Fruit fly (Drosophila melanogaster): ENCODE measurements around the gene CG6830.
A peak's percentile ranks its signal among the peaks of the same experiment; 100 is the strongest.

Gene CG6830

DNA sequence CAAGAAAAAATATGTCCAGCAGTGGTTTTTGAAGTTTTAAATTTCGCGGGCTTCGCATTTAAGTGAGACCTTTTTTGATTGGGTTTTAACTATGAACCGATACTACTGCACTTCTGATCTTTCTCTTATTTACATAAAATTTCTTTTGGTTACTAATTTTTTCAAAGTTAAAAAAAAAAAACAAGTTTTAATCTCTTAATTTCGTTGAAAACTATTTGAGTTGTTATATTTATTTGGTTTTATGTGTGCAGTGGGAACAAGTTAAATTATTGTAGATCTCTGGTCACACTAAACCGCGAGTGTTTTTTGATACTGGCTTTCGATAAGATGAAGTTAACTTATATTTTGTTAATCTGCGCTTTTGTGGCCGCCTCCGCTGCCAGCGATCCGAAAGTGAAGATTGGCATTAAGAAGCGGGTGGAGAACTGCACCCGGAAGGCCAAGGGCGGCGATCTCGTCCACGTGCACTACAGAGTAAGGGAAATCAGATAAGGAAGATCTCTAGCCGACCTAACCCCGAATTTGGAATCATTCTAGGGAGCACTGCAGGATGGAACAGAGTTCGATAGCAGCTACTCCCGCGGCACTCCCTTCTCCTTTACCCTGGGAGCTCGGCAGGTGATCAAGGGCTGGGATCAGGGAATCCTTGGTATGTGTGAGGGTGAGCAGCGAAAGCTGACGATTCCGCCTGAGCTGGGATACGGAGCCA, 10.0 kb downstream of the CG6830 start, which contains the start of gene CG14715:
Gene CG14715 (plus strand): TSS at position 267 of the 709 bp plus-strand sequence.
- peak; percentile 31 for TF ChIP-seq noc (tag; optimal IDR thresholded peaks at IDR 0.05)

- TF ChIP-seq noc (tag; optimal IDR thresholded peaks at IDR 0.05), result no peak
Measured at dm6 chr3R:11671784-11672183, 12.4 kb downstream of the CG6830 start.

dm6 chr3R:11670888-11671287, 13.3 kb downstream of the CG6830 start:
- no peak for TF ChIP-seq noc (tag; optimal IDR thresholded peaks at IDR 0.05)

DNA sequence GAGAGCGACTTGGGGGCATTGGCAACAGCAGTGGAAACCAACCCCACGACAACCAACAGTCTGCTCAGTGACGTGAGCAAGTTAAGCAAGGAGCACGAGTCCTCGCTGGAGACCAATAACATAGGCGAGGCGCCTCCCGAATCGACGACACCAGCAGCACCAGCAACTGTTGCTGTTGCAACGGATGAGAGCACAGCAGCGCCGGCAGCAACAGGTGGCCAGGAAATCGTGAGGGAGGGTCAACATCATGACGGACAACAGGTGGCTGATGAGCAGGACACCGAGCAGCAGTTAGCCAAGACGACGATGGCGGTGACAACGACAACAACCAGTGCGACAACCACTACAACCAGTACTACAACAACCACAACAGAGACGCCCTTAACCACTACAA, 14.2 kb downstream of the CG6830 start:
- TF ChIP-seq noc (tag; optimal IDR thresholded peaks at IDR 0.05), result no peak

- no peak for TF ChIP-seq noc (tag; optimal IDR thresholded peaks at IDR 0.05)
Measured at dm6 chr3R:11669017-11669953, 14.9 kb downstream of the CG6830 start.

dm6 chr3R:11665925-11666687, 18.0 kb downstream of the CG6830 start:
- no peak for TF ChIP-seq noc (tag; optimal IDR thresholded peaks at IDR 0.05)

DNA sequence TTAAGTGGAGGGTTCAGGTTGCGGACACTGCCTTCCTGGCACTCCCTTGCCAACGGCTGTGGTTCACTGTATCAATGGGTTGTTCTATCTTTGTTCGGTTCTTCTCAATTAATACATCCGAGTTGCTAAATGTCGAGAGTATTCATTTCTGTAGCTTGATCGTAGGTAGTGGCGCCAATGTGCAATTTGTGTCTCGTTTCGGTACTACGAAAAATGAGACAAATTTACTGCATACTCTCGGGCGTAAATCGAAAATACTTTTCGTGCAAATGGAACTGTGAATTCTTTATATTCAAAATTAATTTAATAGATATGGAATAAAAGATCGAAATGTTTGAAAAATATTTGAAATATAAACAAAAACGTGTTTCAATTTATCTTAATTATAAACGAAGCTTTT, 18.6 kb downstream of the CG6830 start:
- TF ChIP-seq noc (tag; optimal IDR thresholded peaks at IDR 0.05), result no peak

dm6 chr3R:11663441-11663840, 20.7 kb downstream of the CG6830 start:
- TF ChIP-seq noc (tag; optimal IDR thresholded peaks at IDR 0.05), result no peak

dm6 chr3R:11662617-11663016, 21.5 kb downstream of the CG6830 start:
- no peak for TF ChIP-seq noc (tag; optimal IDR thresholded peaks at IDR 0.05)

- TF ChIP-seq noc (tag; optimal IDR thresholded peaks at IDR 0.05), result no peak
Measured at dm6 chr3R:11661712-11662111, 22.4 kb downstream of the CG6830 start.

dm6 chr3R:11661187-11661586, 23.0 kb downstream of the CG6830 start:
- TF ChIP-seq noc (tag; optimal IDR thresholded peaks at IDR 0.05), result no peak

DNA sequence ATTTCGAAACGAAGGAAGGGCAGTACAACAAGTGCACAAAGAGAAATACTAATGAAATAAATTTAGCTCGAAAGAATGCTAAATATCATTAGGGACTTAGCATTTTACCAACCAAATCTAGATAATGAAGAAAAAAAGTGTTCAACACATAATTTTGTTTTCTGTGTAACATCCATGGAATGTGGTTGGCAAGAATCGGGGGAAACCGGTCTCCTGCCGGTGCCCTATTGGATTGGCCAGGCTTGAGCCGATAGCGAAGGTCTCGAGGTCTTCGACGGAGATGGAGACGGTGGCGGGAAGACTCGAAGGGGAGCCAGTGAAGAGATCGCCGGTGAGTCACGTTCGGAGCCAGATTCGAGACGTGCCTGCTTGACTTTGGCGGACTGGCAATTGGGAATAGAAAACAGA, 26.4 kb downstream of the CG6830 start:
- peak; percentile 62 for TF ChIP-seq noc (tag; optimal IDR thresholded peaks at IDR 0.05)

dm6 chr3R:11656614-11657216, 27.4 kb downstream of the CG6830 start:
- peak; percentile 96 for TF ChIP-seq noc (tag; optimal IDR thresholded peaks at IDR 0.05)

DNA sequence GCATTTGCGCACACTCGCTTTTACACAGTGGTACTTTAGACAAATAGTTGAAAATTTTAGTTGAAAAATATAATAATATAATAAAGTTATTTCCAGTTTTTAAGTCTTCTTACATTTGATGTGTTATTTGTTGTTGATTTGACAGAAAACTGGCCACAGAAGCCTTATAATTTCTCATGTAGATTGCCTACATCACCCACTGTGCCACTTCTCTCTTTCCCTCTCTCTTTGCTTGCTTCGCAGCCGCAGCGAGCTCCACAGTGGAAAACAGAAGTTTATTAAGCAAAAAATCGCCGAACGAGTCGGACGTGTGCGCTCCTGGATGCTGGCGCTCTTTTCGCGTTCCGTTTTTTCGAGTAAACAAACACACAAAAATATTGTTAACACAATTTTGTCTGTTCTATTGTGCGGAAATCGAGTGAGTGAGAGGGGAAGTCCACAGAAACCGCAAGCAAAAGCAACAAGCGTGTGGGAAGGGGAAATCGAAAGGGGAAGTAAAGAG, 28.2 kb downstream of the CG6830 start, which contains the start of gene CG42327:
Gene CG42327 (plus strand): TSS at position 277 of the 502 bp plus-strand sequence.
- TF ChIP-seq noc (tag; optimal IDR thresholded peaks at IDR 0.05), result peak; percentile 31
